Worm (Caenorhabditis elegans) whole organism, L4 larva: ENCODE results near the gene lido-16.

Experiments
- D1046.2 ChIP-seq: fragments of 200-800 bp; sonication (Bioruptor generic); IDR thresholded peaks from 2 replicates; pipeline ENCODE4 v1.3.6; 2022; ENCODE audit warnings: missing genetic modification characterization, missing compliant biosample characterization
- F26F4.8 ChIP-seq: fragments of 200-800 bp; sonication (Bioruptor generic); conservative IDR thresholded peaks from 2 replicates; pipeline ENCODE4 v1.3.6; 2022; ENCODE audit warnings: missing genetic modification characterization, missing compliant biosample characterization
- T20F7.1 ChIP-seq: fragments of 200-800 bp; sonication (Bioruptor generic); optimal IDR thresholded peaks from 2 replicates; lab custom pipeline; 2018; ENCODE audit warnings: mild to moderate bottlenecking, missing genetic modification characterization, missing compliant biosample characterization
- Y5F2A.4 ChIP-seq: fragments of 200-800 bp; sonication (Bioruptor generic); optimal IDR thresholded peaks from 2 replicates; lab custom pipeline; 2018; ENCODE audit warnings: mild to moderate bottlenecking, missing genetic modification characterization, missing compliant biosample characterization
- ZK337.2 ChIP-seq: fragments of 200-800 bp; sonication (Bioruptor generic); IDR thresholded peaks from 2 replicates; pipeline ENCODE4 v1.3.6; 2022; ENCODE audit warnings: missing genetic modification reagents, missing genetic modification characterization, missing compliant biosample characterization
- attf-4 ChIP-seq: sonication (generic microtip); optimal IDR thresholded peaks from 3 replicates; lab custom pipeline; 2017; ENCODE audit warnings: missing biosample characterization, missing genetic modification characterization
- ceh-28 ChIP-seq: fragments of 150-350 bp; optimal IDR thresholded peaks from 2 replicates; lab custom pipeline; 2014; ENCODE audit warnings: missing biosample characterization, missing genetic modification reagents, missing genetic modification characterization
- ceh-32 ChIP-seq: sonication (generic microtip); optimal IDR thresholded peaks from 2 replicates; lab custom pipeline; 2016; ENCODE audit warnings: mild to moderate bottlenecking, missing genetic modification characterization, missing compliant biosample characterization; ENCODE audit not compliant: poor library complexity
- ceh-44 ChIP-seq: fragments of 200-800 bp; sonication (Bioruptor generic); IDR thresholded peaks from 2 replicates; pipeline ENCODE4 v1.3.6; 2022; ENCODE audit warnings: missing genetic modification reagents, missing genetic modification characterization, missing compliant biosample characterization
- ceh-62 ChIP-seq: sonication (generic microtip); optimal IDR thresholded peaks from 2 replicates; lab custom pipeline; 2017; ENCODE audit warnings: missing biosample characterization, missing genetic modification characterization
- daf-16 ChIP-seq, 3 experiments: sonication (generic microtip); optimal IDR thresholded peaks; 2 replicates each; lab custom pipeline; 2016 to 2017; ENCODE audit warnings: missing genetic modification characterization in 3 of 3, missing genetic modification reagents in 3 of 3, mild to moderate bottlenecking in 2 of 3, missing compliant biosample characterization in 2 of 3, missing biosample characterization in 1 of 3, moderate library complexity in 1 of 3
- dmd-6 ChIP-seq: fragments of 200-800 bp; sonication (Bioruptor generic); IDR thresholded peaks from 2 replicates; pipeline ENCODE4 v1.3.6; 2022; ENCODE audit warnings: missing genetic modification reagents, missing genetic modification characterization, missing compliant biosample characterization
- dmd-8 ChIP-seq: fragments of 200-800 bp; sonication (Bioruptor generic); IDR thresholded peaks from 2 replicates; pipeline ENCODE4 v1.3.6; 2022; ENCODE audit warnings: missing genetic modification characterization, missing compliant biosample characterization
- dve-1 ChIP-seq: sonication (generic microtip); optimal IDR thresholded peaks from 2 replicates; lab custom pipeline; 2017; ENCODE audit warnings: antibody characterized with exemption, mild to moderate bottlenecking, missing genetic modification characterization, missing compliant biosample characterization; ENCODE audit not compliant: insufficient read depth
- gei-8 ChIP-seq: fragments of 200-800 bp; sonication (Bioruptor generic); optimal IDR thresholded peaks from 2 replicates; lab custom pipeline; 2018; ENCODE audit warnings: mild to moderate bottlenecking, missing genetic modification characterization, missing compliant biosample characterization
- hlh-11 ChIP-seq: fragments of 200-800 bp; sonication (Bioruptor generic); optimal IDR thresholded peaks from 2 replicates; lab custom pipeline; 2018; ENCODE audit warnings: mild to moderate bottlenecking, missing genetic modification characterization, missing compliant biosample characterization
- hmg-1.1 ChIP-seq: fragments of 200-800 bp; sonication (Bioruptor generic); IDR thresholded peaks from 2 replicates; pipeline ENCODE4 v1.3.6; 2022; ENCODE audit warnings: missing genetic modification reagents, missing genetic modification characterization, missing compliant biosample characterization
- lin-15B ChIP-seq: fragments of 150-350 bp; sonication (generic microtip); optimal IDR thresholded peaks from 3 replicates; lab custom pipeline; 2014; ENCODE audit warnings: missing biosample characterization, missing genetic modification characterization
- lin-38 ChIP-seq: fragments of 200-800 bp; sonication (Bioruptor generic); IDR thresholded peaks from 2 replicates; pipeline ENCODE4 v1.3.6; 2022; ENCODE audit warnings: missing genetic modification reagents, missing genetic modification characterization, missing compliant biosample characterization
- mep-1 ChIP-seq: fragments of 150-350 bp; sonication (generic microtip); optimal IDR thresholded peaks from 3 replicates; lab custom pipeline; 2014; ENCODE audit warnings: missing biosample characterization, missing genetic modification characterization
- nhr-102 ChIP-seq: sonication (generic microtip); optimal IDR thresholded peaks from 2 replicates; lab custom pipeline; 2016; ENCODE audit warnings: mild to moderate bottlenecking, missing genetic modification characterization, moderate library complexity, missing compliant biosample characterization
- nhr-25 ChIP-seq: sonication (generic microtip); optimal IDR thresholded peaks from 2 replicates; lab custom pipeline; 2017; ENCODE audit warnings: missing genetic modification characterization, mild to moderate bottlenecking, missing compliant biosample characterization, antibody characterized with exemption, moderate library complexity, borderline replicate concordance; ENCODE audit not compliant: insufficient read depth
- pha-4 ChIP-seq, 2 experiments: fragments of 150-350 bp in 1 of 2; fragments of 200-800 bp in 1 of 2; sonication (Bioruptor generic) in 1 of 2; IDR thresholded peaks in 1 of 2; optimal IDR thresholded peaks in 1 of 2; 2 replicates each; pipeline versions ENCODE4 v1.3.6 to Lab custom; 2014 to 2022; ENCODE audit warnings: missing genetic modification characterization in 2 of 2, missing genetic modification reagents in 2 of 2, missing biosample characterization in 1 of 2, missing compliant biosample characterization in 1 of 2
- snpc-1.2 ChIP-seq: fragments of 200-800 bp; sonication (Bioruptor generic); IDR thresholded peaks from 2 replicates; pipeline ENCODE4 v1.3.6; 2022; ENCODE audit warnings: missing genetic modification reagents, missing genetic modification characterization, missing compliant biosample characterization
- snpc-4 ChIP-seq: fragments of 150-350 bp; optimal IDR thresholded peaks from 2 replicates; lab custom pipeline; 2014; ENCODE audit warnings: missing biosample characterization, missing genetic modification characterization
- unc-62 ChIP-seq, 3 experiments: fragments of 150-350 bp in 1 of 3; sonication (generic microtip); optimal IDR thresholded peaks in 2 of 3; peaks in 1 of 3; 1 replicate in 1 of 3; 2 replicates in 2 of 3; lab custom pipeline; 2014 to 2017; ENCODE audit warnings: missing biosample characterization in 3 of 3, missing genetic modification characterization in 3 of 3, missing genetic modification reagents in 3 of 3, missing genotype in 1 of 3
- ztf-11 ChIP-seq: fragments of 150-350 bp; optimal IDR thresholded peaks from 2 replicates; lab custom pipeline; 2014; ENCODE audit warnings: missing biosample characterization, missing genetic modification characterization
- ztf-7 ChIP-seq: fragments of 150-350 bp; optimal IDR thresholded peaks from 2 replicates; lab custom pipeline; 2014; ENCODE audit warnings: missing biosample characterization, missing genetic modification characterization

The lido-16 gene

DNA sequence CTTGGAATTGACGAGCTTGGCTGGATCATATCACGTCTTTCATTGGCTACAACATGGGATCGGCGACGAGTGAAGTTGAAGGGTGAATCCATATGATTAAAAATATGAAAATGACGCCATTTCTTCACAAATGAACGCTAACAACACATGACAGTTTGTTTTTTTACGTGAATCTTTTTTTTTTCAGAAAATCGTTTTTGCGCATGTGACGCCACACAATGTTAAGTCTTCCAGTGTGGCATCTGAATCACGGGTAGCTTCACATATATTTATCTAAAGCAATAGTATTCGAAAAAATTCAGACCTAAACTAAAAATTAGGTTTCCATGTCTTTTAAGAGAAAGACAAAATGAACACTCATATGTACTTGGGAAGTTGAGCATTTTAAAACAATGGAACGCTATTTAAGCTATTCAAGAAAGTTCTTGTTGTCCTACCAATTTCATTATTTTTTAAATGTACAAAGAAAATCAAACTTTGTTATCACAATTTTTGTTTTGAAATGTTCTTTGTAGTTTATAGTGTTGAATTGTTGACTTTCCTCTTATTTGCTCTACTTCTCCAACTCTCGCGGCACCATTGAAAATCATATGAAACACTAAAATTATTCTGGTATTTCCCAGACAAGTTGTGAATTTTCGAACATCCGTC, at the start of gene lido-16, which contains the start of gene plpp-1.2:
Gene lido-16, minus strand, starts transcription at position 101 of the 651 bp plus-strand sequence.
Gene plpp-1.2, plus strand, starts transcription at position 601 of the 651 bp plus-strand sequence.
- no peak for TF ChIP-seq snpc-1.2 (GFP tag; lab: Robert Waterston, UW)
- TF ChIP-seq ceh-44 (GFP tag; lab: Robert Waterston, UW): no peak
- TF ChIP-seq T20F7.1 (GFP tag; lab: Kevin White, UChicago): no peak
- TF ChIP-seq unc-62 (GFP tag; optimal IDR thresholded peaks at IDR 0.05 in 1 of 2; lab: Kevin White, UChicago): peak in 1 of 2 experiments; percentile 71
- TF ChIP-seq unc-62 (tag; optimal IDR thresholded peaks at IDR 0.05; lab: Kevin White, UChicago): no peak
- TF ChIP-seq pha-4 (GFP tag; IDR thresholded peaks at IDR 0.05; lab: Robert Waterston, UW): no peak
- no peak for TF ChIP-seq pha-4 (tag; optimal IDR thresholded peaks at IDR 0.05; lab: Kevin White, UChicago)

DNA sequence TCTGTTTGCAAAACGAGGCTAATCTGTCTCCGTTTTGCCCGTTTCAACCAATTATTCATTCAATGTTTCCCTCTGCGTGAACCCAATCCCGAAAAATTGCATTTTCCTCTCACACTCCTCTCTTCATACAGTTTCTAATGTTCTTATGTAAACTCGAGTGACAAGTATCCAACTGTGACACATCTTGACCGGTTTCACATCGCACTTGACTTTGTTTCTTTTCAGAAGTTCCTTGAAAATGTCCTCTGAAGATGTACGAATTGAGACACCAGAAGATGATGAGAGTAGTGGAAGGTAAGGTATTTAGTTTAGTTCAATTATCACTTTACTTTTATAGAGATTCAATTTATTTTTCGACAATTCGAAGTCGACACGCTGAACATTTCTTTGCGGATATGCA, 47.2 kb upstream of the lido-16 start, which contains the start of gene abcx-1:
Gene abcx-1, plus strand, starts transcription at position 224 of the 400 bp plus-strand sequence.
- peak in 1 of 2 experiments; percentile 91 for TF ChIP-seq unc-62 (GFP tag; optimal IDR thresholded peaks at IDR 0.05 in 1 of 2; lab: Kevin White, UChicago)
- TF ChIP-seq unc-62 (tag; optimal IDR thresholded peaks at IDR 0.05; lab: Kevin White, UChicago): no peak
- TF ChIP-seq F26F4.8 (GFP tag; lab: Robert Waterston, UW): no peak

DNA sequence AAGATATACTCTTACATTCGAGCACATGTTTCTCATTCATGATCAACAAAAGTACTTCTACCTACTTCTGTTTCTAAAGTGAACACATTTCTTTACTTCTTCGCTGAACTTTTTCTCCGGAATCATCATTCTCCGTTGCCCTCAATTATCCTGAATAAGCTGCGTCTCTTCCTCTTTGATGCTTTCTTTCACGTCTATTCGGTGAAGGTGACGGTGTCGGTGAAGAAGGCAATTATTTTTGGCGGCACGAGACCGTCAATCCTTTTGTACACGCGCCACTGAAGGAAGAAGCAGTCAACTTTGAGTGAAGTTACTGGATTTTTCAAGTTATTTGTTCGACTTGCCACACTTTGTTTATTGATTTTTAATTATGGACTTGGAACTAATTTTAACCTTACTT, 46.8 kb upstream of the lido-16 start, which contains the start of gene abch-1:
Gene abch-1, minus strand, starts transcription at position 101 of the 400 bp plus-strand sequence.
- no peak for TF ChIP-seq gei-8
- no peak for TF ChIP-seq ceh-32 (tag; lab: Kevin White, UChicago)
- no peak for TF ChIP-seq T20F7.1 (GFP tag; lab: Kevin White, UChicago)

- no peak for TF ChIP-seq mep-1 (tag; lab: Kevin White, UChicago)
- no peak for TF ChIP-seq D1046.2 (GFP tag; lab: Robert Waterston, UW)
- no peak for TF ChIP-seq ceh-62 (tag; lab: Kevin White, UChicago)
- no peak for TF ChIP-seq ztf-11 (tag; lab: Kevin White, UChicago)
- TF ChIP-seq lin-15B (tag; lab: Kevin White, UChicago): no peak
- no peak for TF ChIP-seq attf-4 (tag; lab: Kevin White, UChicago)
- no peak for TF ChIP-seq nhr-25 (tag; lab: Kevin White, UChicago)
- TF ChIP-seq hmg-1.1 (GFP tag; lab: Robert Waterston, UW): no peak
- TF ChIP-seq T20F7.1 (GFP tag; lab: Kevin White, UChicago): no peak
- no peak for TF ChIP-seq dmd-8 (GFP tag; lab: Robert Waterston, UW)
- no peak for TF ChIP-seq ceh-28
- no peak for TF ChIP-seq pha-4 (GFP tag; IDR thresholded peaks at IDR 0.05; lab: Robert Waterston, UW)
- TF ChIP-seq pha-4 (tag; optimal IDR thresholded peaks at IDR 0.05; lab: Kevin White, UChicago): no peak
These were observed 43.9 kb upstream of the lido-16 start, which contains the start of gene C56E6.4 for ce11 chrII:6528629-6529028. C56E6.4 (minus strand) TSS chrII:6528729.

ce11 chrII:6526136-6526684, 41.4 kb upstream of the lido-16 start:
- TF ChIP-seq lin-38 (peak; percentile 34; the same call in 1 of the 2 replicates), Y5F2A.4 (GFP tag; lab: Kevin White, UChicago) (no peak), dve-1 (tag; lab: Kevin White, UChicago) (peak; percentile 7), unc-62 (GFP tag; optimal IDR thresholded peaks at IDR 0.05 in 1 of 2; lab: Kevin White, UChicago) (peak in 1 of 2 experiments; percentile 10), unc-62 (tag; optimal IDR thresholded peaks at IDR 0.05; lab: Kevin White, UChicago) (no peak), nhr-102 (tag; lab: Kevin White, UChicago) (peak; percentile 52), ztf-7 (tag; lab: Kevin White, UChicago) (no peak), daf-16 (GFP tag; optimal IDR thresholded peaks at IDR 0.05; lab: Kevin White, UChicago) (no peak), daf-16 (tag; optimal IDR thresholded peaks at IDR 0.05; lab: Kevin White, UChicago) (peak; percentile 91)

DNA sequence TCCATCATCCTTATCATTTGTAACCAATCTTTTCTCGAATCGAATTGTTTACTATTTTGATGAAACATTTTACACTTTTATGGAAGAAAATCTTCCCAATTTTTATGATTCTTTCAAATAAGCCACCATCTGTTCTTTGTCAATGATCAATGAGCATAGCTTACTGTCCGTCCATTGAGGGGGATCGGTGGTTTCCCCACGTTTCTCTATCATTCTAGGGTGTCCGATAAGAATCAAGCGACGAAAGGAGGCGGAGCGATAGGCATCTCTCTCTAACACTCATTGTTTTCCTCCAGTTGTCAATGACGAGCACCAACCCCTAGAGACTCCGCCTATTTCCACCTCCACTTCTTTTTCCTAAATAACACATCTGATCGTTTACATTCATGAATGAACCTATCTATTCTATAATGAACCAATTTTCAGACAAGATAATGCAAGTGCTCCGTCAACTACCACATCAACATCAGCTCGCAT, 39.8 kb upstream of the lido-16 start, which contains the start of gene C56E6.2:
Gene C56E6.2, plus strand, starts transcription at position 427 of the 477 bp plus-strand sequence.
- TF ChIP-seq ZK337.2 (GFP tag; lab: Robert Waterston, UW): no peak
- no peak for TF ChIP-seq daf-16 (GFP tag; optimal IDR thresholded peaks at IDR 0.05; lab: Kevin White, UChicago)
- TF ChIP-seq daf-16 (tag; optimal IDR thresholded peaks at IDR 0.05; lab: Kevin White, UChicago): peak; percentile 72
- TF ChIP-seq pha-4 (GFP tag; IDR thresholded peaks at IDR 0.05; lab: Robert Waterston, UW): no peak
- TF ChIP-seq pha-4 (tag; optimal IDR thresholded peaks at IDR 0.05; lab: Kevin White, UChicago): no peak
- TF ChIP-seq snpc-4 (tag; lab: Kevin White, UChicago): no peak
- TF ChIP-seq hlh-11: peak; percentile 67
- TF ChIP-seq nhr-102 (tag; lab: Kevin White, UChicago): no peak
- 0 out of 2 replicates have a peak, but pooled peaks have one; percentile 32 for TF ChIP-seq dmd-6 (GFP tag; lab: Robert Waterston, UW)
- TF ChIP-seq dve-1 (tag; lab: Kevin White, UChicago): peak; percentile 21
